Worm (Caenorhabditis elegans): Measurements from ENCODE around the gene npr-8.

DNA sequence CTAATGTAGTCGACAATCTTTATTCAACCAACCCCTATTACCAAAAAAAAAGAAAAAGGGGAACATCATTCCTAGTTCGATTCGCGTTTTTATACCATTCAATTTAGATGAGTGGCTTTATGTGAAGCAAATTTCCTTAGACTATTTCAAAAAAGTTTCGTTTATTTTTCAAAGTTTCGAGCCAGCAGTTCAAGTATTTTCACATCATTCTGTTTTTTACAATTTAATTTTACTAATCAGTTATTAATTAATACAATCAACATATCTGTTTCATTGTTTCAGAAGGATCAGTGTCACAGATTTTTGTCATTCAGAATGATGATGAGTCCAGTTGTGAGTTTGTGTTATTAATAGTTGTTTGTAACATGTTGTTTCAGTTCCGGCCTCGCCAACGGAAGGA is 32.8 kb downstream of the npr-8 start, which contains the start of gene C10A4.2:
- no peak for TF ChIP-seq klf-2 (GFP tag; conservative IDR thresholded peaks at IDR 0.05)
- TF ChIP-seq ref-1 (GFP tag; conservative IDR thresholded peaks at IDR 0.05): no peak
- TF ChIP-seq flt-1 (GFP tag; IDR thresholded peaks at IDR 0.05): no peak
- no peak for TF ChIP-seq T22C8.4 (GFP tag; IDR thresholded peaks at IDR 0.05)
- no peak for TF ChIP-seq ztf-23 (GFP tag; IDR thresholded peaks at IDR 0.05)
- TF ChIP-seq cog-1 (tag; optimal IDR thresholded peaks at IDR 0.05): no peak
- no peak for TF ChIP-seq med-1 (GFP tag; optimal IDR thresholded peaks at IDR 0.05; ENCODE audit: insufficient read depth)
- TF ChIP-seq ztf-29 (GFP tag; IDR thresholded peaks at IDR 0.05): no peak
- no peak for TF ChIP-seq tab-1 (GFP tag; IDR thresholded peaks at IDR 0.05)
